Fruit fly (Drosophila melanogaster) whole organism, wandering third instar larva: ENCODE results near the gene CG7289.

Experiments used
- Abd-B ChIP-seq: fragments of >200 bp; optimal IDR thresholded peaks from 2 replicates; lab custom pipeline; 2017; ENCODE audit warnings: missing biosample characterization, missing genetic modification characterization
- CG32264 ChIP-seq: fragments of 200-800 bp; sonication (Bioruptor generic); optimal IDR thresholded peaks from 2 replicates; lab custom pipeline; 2016; ENCODE audit warnings: missing biosample characterization, missing genetic modification characterization
- CG9705 ChIP-seq: fragments of 200-800 bp; sonication (Bioruptor generic); optimal IDR thresholded peaks from 2 replicates; lab custom pipeline; 2018; ENCODE audit warnings: missing biosample characterization, mild to moderate bottlenecking, missing genetic modification characterization
- CrebA ChIP-seq: fragments of 200-800 bp; sonication (Bioruptor generic); optimal IDR thresholded peaks from 2 replicates; lab custom pipeline; 2016; ENCODE audit warnings: missing biosample characterization, mild to moderate bottlenecking, missing genetic modification characterization, borderline replicate concordance
- Dfd ChIP-seq: fragments of >200 bp; optimal IDR thresholded peaks from 2 replicates; lab custom pipeline; 2017; ENCODE audit warnings: missing biosample characterization, missing genetic modification characterization
- Dif ChIP-seq: fragments of 200-275, 200-300 bp; sonication (Bioruptor generic); optimal IDR thresholded peaks from 2 replicates; lab custom pipeline; 2018; ENCODE audit warnings: missing biosample characterization, missing genetic modification characterization; ENCODE audit not compliant: partially characterized antibody
- GATAd ChIP-seq: sonication (Bioruptor generic); optimal IDR thresholded peaks from 2 replicates; lab custom pipeline; 2016; ENCODE audit warnings: missing biosample characterization, missing genetic modification characterization
- HLH106 ChIP-seq: fragments of 200-800 bp; optimal IDR thresholded peaks from 3 replicates; lab custom pipeline; 2019; ENCODE audit warnings: missing biosample characterization, mild to moderate bottlenecking, missing genetic modification characterization, moderate library complexity
- Hnf4 ChIP-seq: fragments of 200-800 bp; sonication (Bioruptor generic); optimal IDR thresholded peaks from 2 replicates; lab custom pipeline; 2016; ENCODE audit warnings: missing biosample characterization, mild to moderate bottlenecking, missing genetic modification characterization
- Hr83 ChIP-seq: fragments of 200-300 bp; sonication (Bioruptor generic); optimal IDR thresholded peaks from 2 replicates; lab custom pipeline; 2016; ENCODE audit warnings: missing biosample characterization, mild to moderate bottlenecking, missing genetic modification characterization, moderate library complexity; ENCODE audit not compliant: poor library complexity, severe bottlenecking
- Jra ChIP-seq: sonication (Bioruptor generic); optimal IDR thresholded peaks from 2 replicates; lab custom pipeline; 2016; ENCODE audit warnings: missing biosample characterization, missing genetic modification characterization
- Mio ChIP-seq: sonication (Bioruptor generic); optimal IDR thresholded peaks from 2 replicates; lab custom pipeline; 2016; ENCODE audit warnings: missing biosample characterization, missing genetic modification characterization
- Myc ChIP-seq: fragments of >200 bp; optimal IDR thresholded peaks from 2 replicates; lab custom pipeline; 2017
- N ChIP-seq: fragments of >200 bp; optimal IDR thresholded peaks from 2 replicates; lab custom pipeline; 2018; ENCODE audit warnings: missing biosample characterization, missing external identifiers, missing genetic modification characterization
- OdsH ChIP-seq: fragments of 200-800 bp; sonication (Bioruptor generic); optimal IDR thresholded peaks from 2 replicates; lab custom pipeline; 2016; ENCODE audit warnings: missing biosample characterization, mild to moderate bottlenecking, missing genetic modification characterization
- Sp1 ChIP-seq: fragments of 200-800 bp; sonication (Bioruptor generic); optimal IDR thresholded peaks from 3 replicates; lab custom pipeline; 2019; ENCODE audit warnings: missing biosample characterization, mild to moderate bottlenecking, missing genetic modification characterization, moderate library complexity
- Vsx2 ChIP-seq: fragments of 200-300, 225-300 bp; sonication (Bioruptor generic); optimal IDR thresholded peaks from 2 replicates; lab custom pipeline; 2018; ENCODE audit warnings: missing biosample characterization, missing genetic modification characterization; ENCODE audit not compliant: partially characterized antibody
- br ChIP-seq: fragments of 200-800 bp; sonication (Bioruptor generic); optimal IDR thresholded peaks from 2 replicates; lab custom pipeline; 2016; ENCODE audit warnings: missing biosample characterization, missing genetic modification characterization
- dl ChIP-seq, 2 experiments: fragments of 175-275, 200-275 bp in 1 of 2; fragments of 200-275 bp in 1 of 2; sonication (Bioruptor generic); optimal IDR thresholded peaks; lab custom pipeline; 2018; ENCODE audit warnings: mild to moderate bottlenecking in 2 of 2, missing biosample characterization in 2 of 2, missing genetic modification characterization in 2 of 2, moderate library complexity in 2 of 2; ENCODE audit not compliant: partially characterized antibody in 2 of 2, insufficient read depth in 1 of 2
- dmrt93B ChIP-seq: fragments of 200-800 bp; sonication (Bioruptor generic); optimal IDR thresholded peaks from 2 replicates; lab custom pipeline; 2018; ENCODE audit warnings: missing biosample characterization, mild to moderate bottlenecking, missing genetic modification characterization
- dsf ChIP-seq: sonication (Bioruptor generic); optimal IDR thresholded peaks from 2 replicates; lab custom pipeline; 2016; ENCODE audit warnings: missing biosample characterization, missing genetic modification characterization, borderline replicate concordance
- ey ChIP-seq: fragments of 200-800 bp; sonication (Bioruptor generic); optimal IDR thresholded peaks from 2 replicates; lab custom pipeline; 2016; ENCODE audit warnings: missing biosample characterization, missing genetic modification characterization
- fru ChIP-seq: fragments of 200-800 bp; sonication (Bioruptor generic); optimal IDR thresholded peaks from 3 replicates; lab custom pipeline; 2016; ENCODE audit warnings: missing biosample characterization, mild to moderate bottlenecking, missing genetic modification characterization
- h ChIP-seq: fragments of 200-800 bp; sonication (Bioruptor generic); optimal IDR thresholded peaks from 3 replicates; lab custom pipeline; 2016; ENCODE audit warnings: missing biosample characterization, mild to moderate bottlenecking, missing genetic modification characterization
- jim ChIP-seq: fragments of 175-275, 200-325 bp; sonication (Bioruptor generic); optimal IDR thresholded peaks from 2 replicates; lab custom pipeline; 2016; ENCODE audit warnings: missing biosample characterization, mild to moderate bottlenecking, missing genetic modification characterization
- lola ChIP-seq: fragments of >200 bp; optimal IDR thresholded peaks from 2 replicates; lab custom pipeline; 2017; ENCODE audit warnings: missing biosample characterization, missing genetic modification characterization
- pan ChIP-seq: fragments of >200 bp; optimal IDR thresholded peaks from 2 replicates; lab custom pipeline; 2017
- psq ChIP-seq: fragments of 200-800 bp; sonication (Bioruptor generic); optimal IDR thresholded peaks from 3 replicates; lab custom pipeline; 2017; ENCODE audit warnings: missing biosample characterization, mild to moderate bottlenecking, missing genetic modification characterization, moderate library complexity
- rgr ChIP-seq: fragments of 200-800 bp; sonication (Bioruptor generic); optimal IDR thresholded peaks from 3 replicates; lab custom pipeline; 2016; ENCODE audit warnings: missing biosample characterization, mild to moderate bottlenecking, missing genetic modification characterization
- sage ChIP-seq: fragments of 200-800 bp; sonication (Bioruptor generic); optimal IDR thresholded peaks from 2 replicates; lab custom pipeline; 2016; ENCODE audit warnings: missing biosample characterization, mild to moderate bottlenecking, missing genetic modification characterization
- sv ChIP-seq: fragments of 200-800 bp; sonication (Bioruptor generic); optimal IDR thresholded peaks from 3 replicates; lab custom pipeline; 2016; ENCODE audit warnings: missing biosample characterization, missing genetic modification characterization
- woc ChIP-seq: sonication (Bioruptor generic); optimal IDR thresholded peaks from 2 replicates; lab custom pipeline; 2016; ENCODE audit warnings: missing biosample characterization, mild to moderate bottlenecking, missing genetic modification characterization

The CG7289 gene

dm6 chr2L:1946628-1947027, 35.4 kb upstream of the CG7289 start, which contains the start of gene CG33673:
Gene CG33673, minus strand, starts transcription at chr2L:1946728.
- TF ChIP-seq dsf (GFP tag; lab: Kevin White, UChicago) (no peak), CG9705 (no peak), Dif (GFP tag; lab: Kevin White, UChicago) (no peak), Sp1 (GFP tag; lab: Kevin White, UChicago) (no peak), fru (GFP tag; lab: Kevin White, UChicago) (no peak), Jra (GFP tag; lab: Kevin White, UChicago) (no peak), Hnf4 (GFP tag; lab: Kevin White, UChicago) (no peak), dmrt93B (no peak), psq (GFP tag; lab: Kevin White, UChicago) (no peak), Myc (lab: Kevin White, UChicago) (no peak), GATAd (GFP tag; lab: Kevin White, UChicago) (no peak), br (GFP tag; lab: Kevin White, UChicago) (no peak), Abd-B (no peak), woc (GFP tag; lab: Kevin White, UChicago) (no peak), HLH106 (no peak), ey (no peak), CrebA (GFP tag; lab: Kevin White, UChicago) (no peak), Dfd (GFP tag; lab: Kevin White, UChicago) (no peak), Mio (GFP tag; lab: Kevin White, UChicago) (no peak)

- TF ChIP-seq sv (GFP tag; lab: Kevin White, UChicago) (no peak), Hr83 (GFP tag; lab: Kevin White, UChicago) (no peak)
These were observed 34.1 kb upstream of the CG7289 start for dm6 chr2L:1947959-1948358.

dm6 chr2L:1954541-1954940, 27.5 kb upstream of the CG7289 start:
- TF ChIP-seq Vsx2 (peak; percentile 38), Sp1 (GFP tag; lab: Kevin White, UChicago) (no peak)

- TF ChIP-seq Sp1 (GFP tag; lab: Kevin White, UChicago) (peak; percentile 22), OdsH (GFP tag; lab: Kevin White, UChicago) (peak; percentile 0), Jra (GFP tag; lab: Kevin White, UChicago) (no peak)
- TF ChIP-seq, all 38 proteins: peak for 2
These were observed 22.6 kb upstream of the CG7289 start for dm6 chr2L:1959420-1959819.

- TF ChIP-seq pan (lab: Kevin White, UChicago): no peak
- TF ChIP-seq ey: peak; percentile 2
- TF ChIP-seq h: peak; percentile 6
- no peak for TF ChIP-seq CG32264 (GFP tag; lab: Kevin White, UChicago)
- no peak for TF ChIP-seq OdsH (GFP tag; lab: Kevin White, UChicago)
- no peak for TF ChIP-seq Mio (GFP tag; lab: Kevin White, UChicago)
- TF ChIP-seq jim: no peak
- TF ChIP-seq HLH106: peak; percentile 8
- no peak for TF ChIP-seq dmrt93B
- no peak for TF ChIP-seq CG9705
- no peak for TF ChIP-seq Abd-B
- TF ChIP-seq fru (GFP tag; lab: Kevin White, UChicago): peak; percentile 5
- TF ChIP-seq woc (GFP tag; lab: Kevin White, UChicago): no peak
- no peak for TF ChIP-seq Vsx2
- no peak for TF ChIP-seq Myc (lab: Kevin White, UChicago)
- no peak for TF ChIP-seq N
- TF ChIP-seq psq (GFP tag; lab: Kevin White, UChicago): no peak
- TF ChIP-seq rgr: no peak
- TF ChIP-seq, all 38 proteins: peak for 4
These were observed 22.0 kb upstream of the CG7289 start for dm6 chr2L:1960056-1960455.

dm6 chr2L:1961932-1962496, 20.0 kb upstream of the CG7289 start:
- TF ChIP-seq dl (GFP tag; optimal IDR thresholded peaks at IDR 0.05; lab: Kevin White, UChicago; ENCODE audit: insufficient read depth in 1 of 2, partially characterized antibody in 2 of 2) (no peak), lola (GFP tag; lab: Kevin White, UChicago) (no peak), HLH106 (no peak), CrebA (GFP tag; lab: Kevin White, UChicago) (no peak), sage (GFP tag; lab: Kevin White, UChicago) (no peak), OdsH (GFP tag; lab: Kevin White, UChicago) (no peak), dmrt93B (no peak)
